Worm (Caenorhabditis elegans) whole organism, late embryonic: ENCODE results near the gene scvp-1.

Source experiments
- F13H6.1 ChIP-seq: sonication (generic microtip); optimal IDR thresholded peaks from 2 replicates; lab custom pipeline; 2016; ENCODE audit warnings: missing genetic modification characterization, missing compliant biosample characterization
- K09A11.1 ChIP-seq: sonication (generic microtip); optimal IDR thresholded peaks from 2 replicates; lab custom pipeline; 2017; ENCODE audit warnings: antibody characterized with exemption, mild to moderate bottlenecking, missing genetic modification characterization, missing compliant biosample characterization; ENCODE audit not compliant: insufficient read depth
- ceh-18 ChIP-seq: sonication (generic microtip); optimal IDR thresholded peaks from 2 replicates; lab custom pipeline; 2016; ENCODE audit warnings: missing genetic modification characterization, missing compliant biosample characterization
- ceh-2 ChIP-seq: sonication (generic microtip); optimal IDR thresholded peaks from 2 replicates; lab custom pipeline; 2016; ENCODE audit warnings: missing genotype, missing genetic modification characterization, missing compliant biosample characterization
- ceh-24 ChIP-seq: sonication (generic microtip); optimal IDR thresholded peaks from 2 replicates; lab custom pipeline; 2016; ENCODE audit warnings: mild to moderate bottlenecking, missing genetic modification characterization, missing compliant biosample characterization
- ceh-30 ChIP-seq: fragments of 150-350 bp; optimal IDR thresholded peaks from 2 replicates; lab custom pipeline; 2014; ENCODE audit warnings: missing biosample characterization, missing genetic modification characterization
- ceh-31 ChIP-seq: sonication (generic microtip); optimal IDR thresholded peaks from 2 replicates; lab custom pipeline; 2016; ENCODE audit warnings: missing genetic modification characterization, missing compliant biosample characterization
- ceh-34 ChIP-seq: sonication (generic microtip); optimal IDR thresholded peaks from 2 replicates; lab custom pipeline; 2016; ENCODE audit warnings: mild to moderate bottlenecking, missing genetic modification characterization, missing compliant biosample characterization
- ceh-45 ChIP-seq: fragments of 200-800 bp; sonication (Bioruptor generic); IDR thresholded peaks from 2 replicates; pipeline ENCODE4 v1.3.6; 2022; ENCODE audit warnings: missing genetic modification reagents, missing genetic modification characterization, missing compliant biosample characterization
- ceh-9 ChIP-seq: sonication (generic microtip); optimal IDR thresholded peaks from 2 replicates; lab custom pipeline; 2016; ENCODE audit warnings: mild to moderate bottlenecking, missing genetic modification characterization, inconsistent platforms, missing compliant biosample characterization
- che-1 ChIP-seq: sonication (generic microtip); optimal IDR thresholded peaks from 2 replicates; lab custom pipeline; 2016; ENCODE audit warnings: mild to moderate bottlenecking, missing genetic modification characterization, missing compliant biosample characterization
- ets-4 ChIP-seq: sonication (generic microtip); optimal IDR thresholded peaks from 2 replicates; lab custom pipeline; 2016; ENCODE audit warnings: missing genetic modification characterization, missing compliant biosample characterization
- eyg-1 ChIP-seq: sonication (generic microtip); optimal IDR thresholded peaks from 2 replicates; lab custom pipeline; 2016; ENCODE audit warnings: missing genotype, missing genetic modification characterization, missing compliant biosample characterization
- fax-1 ChIP-seq: sonication (generic microtip); optimal IDR thresholded peaks from 2 replicates; lab custom pipeline; 2016; ENCODE audit warnings: missing genotype, missing genetic modification characterization, missing compliant biosample characterization
- fkh-10 ChIP-seq: fragments of 150-350 bp; optimal IDR thresholded peaks from 2 replicates; lab custom pipeline; 2014; ENCODE audit warnings: missing biosample characterization, missing genetic modification reagents, missing genetic modification characterization
- fkh-6 ChIP-seq: sonication (generic microtip); optimal IDR thresholded peaks from 2 replicates; lab custom pipeline; 2016; ENCODE audit warnings: missing genetic modification characterization, missing compliant biosample characterization
- hlh-13 ChIP-seq: fragments of 200-800 bp; sonication (Bioruptor generic); optimal IDR thresholded peaks from 2 replicates; lab custom pipeline; 2018; ENCODE audit warnings: mild to moderate bottlenecking, missing genetic modification characterization, missing compliant biosample characterization
- hlh-8 ChIP-seq: sonication (generic microtip); optimal IDR thresholded peaks from 2 replicates; lab custom pipeline; 2016; ENCODE audit warnings: missing genotype, missing genetic modification characterization, missing compliant biosample characterization
- lim-6 ChIP-seq: sonication (generic microtip); optimal IDR thresholded peaks from 2 replicates; lab custom pipeline; 2016; ENCODE audit warnings: missing genetic modification characterization, missing compliant biosample characterization
- madf-2 ChIP-seq: sonication (generic microtip); optimal IDR thresholded peaks from 2 replicates; lab custom pipeline; 2017; ENCODE audit warnings: missing genetic modification characterization, missing compliant biosample characterization
- mec-3 ChIP-seq: sonication (generic microtip); optimal IDR thresholded peaks from 2 replicates; lab custom pipeline; 2016; ENCODE audit warnings: borderline replicate concordance, missing genetic modification characterization, missing compliant biosample characterization
- nhr-11 ChIP-seq: fragments of 150-350 bp; optimal IDR thresholded peaks from 2 replicates; lab custom pipeline; 2014; ENCODE audit warnings: missing biosample characterization, missing genetic modification characterization
- nhr-232 ChIP-seq: sonication (generic microtip); optimal IDR thresholded peaks from 2 replicates; lab custom pipeline; 2016; ENCODE audit warnings: missing genetic modification characterization, missing compliant biosample characterization
- npax-4 ChIP-seq: sonication (generic microtip); optimal IDR thresholded peaks from 2 replicates; lab custom pipeline; 2016; ENCODE audit warnings: missing genetic modification characterization, missing compliant biosample characterization
- odd-2 ChIP-seq: sonication (generic microtip); optimal IDR thresholded peaks from 2 replicates; lab custom pipeline; 2017; ENCODE audit warnings: antibody characterized with exemption, mild to moderate bottlenecking, missing genetic modification characterization, missing compliant biosample characterization
- pag-3 ChIP-seq: sonication (generic microtip); optimal IDR thresholded peaks from 2 replicates; lab custom pipeline; 2016; ENCODE audit warnings: missing compliant biosample characterization, missing genetic modification characterization, borderline replicate concordance
- pha-4 ChIP-seq: fragments of 150-350 bp; optimal IDR thresholded peaks from 2 replicates; lab custom pipeline; 2018; ENCODE audit warnings: missing biosample characterization, missing genetic modification reagents, missing genetic modification characterization
- pqm-1 ChIP-seq: sonication (generic microtip); optimal IDR thresholded peaks from 2 replicates; lab custom pipeline; 2016; ENCODE audit warnings: missing genetic modification characterization, missing compliant biosample characterization
- pros-1 ChIP-seq: fragments of 150-350 bp; optimal IDR thresholded peaks from 2 replicates; lab custom pipeline; 2014; ENCODE audit warnings: missing biosample characterization, missing genetic modification reagents, missing genetic modification characterization
- sdc-2 ChIP-seq: sonication (generic microtip); optimal IDR thresholded peaks from 2 replicates; lab custom pipeline; 2016; ENCODE audit warnings: missing genotype, missing genetic modification characterization, missing compliant biosample characterization
- sox-2 ChIP-seq: fragments of 200-800 bp; sonication (Bioruptor generic); IDR thresholded peaks from 2 replicates; pipeline ENCODE4 v1.3.6; 2022; ENCODE audit warnings: missing genetic modification reagents, missing genetic modification characterization, missing compliant biosample characterization
- sox-4 ChIP-seq: sonication (generic microtip); optimal IDR thresholded peaks from 2 replicates; lab custom pipeline; 2017; ENCODE audit warnings: mild to moderate bottlenecking, missing genetic modification characterization, inconsistent platforms, missing compliant biosample characterization
- syd-9 ChIP-seq: sonication (generic microtip); optimal IDR thresholded peaks from 2 replicates; lab custom pipeline; 2016; ENCODE audit warnings: mild to moderate bottlenecking, missing genetic modification characterization, moderate library complexity, missing compliant biosample characterization
- tbx-2 ChIP-seq: sonication (generic microtip); optimal IDR thresholded peaks from 2 replicates; lab custom pipeline; 2016; ENCODE audit warnings: missing genetic modification characterization, missing compliant biosample characterization
- tbx-7 ChIP-seq: sonication (generic microtip); optimal IDR thresholded peaks from 2 replicates; lab custom pipeline; 2016; ENCODE audit warnings: missing genotype, missing genetic modification characterization, missing compliant biosample characterization
- ttx-3 ChIP-seq: sonication (generic microtip); optimal IDR thresholded peaks from 2 replicates; lab custom pipeline; 2016; ENCODE audit warnings: missing genetic modification reagents, missing genetic modification characterization, missing compliant biosample characterization
- unc-3 ChIP-seq, 2 experiments: fragments of 200-800 bp in 1 of 2; sonication (Bioruptor generic) in 1 of 2; sonication (generic microtip) in 1 of 2; conservative IDR thresholded peaks in 1 of 2; optimal IDR thresholded peaks in 1 of 2; 2 replicates each; pipeline versions ENCODE4 v1.3.6 to Lab custom; 2016 to 2022; ENCODE audit warnings: missing compliant biosample characterization in 2 of 2, missing genetic modification characterization in 2 of 2, missing genetic modification reagents in 1 of 2
- unc-86 ChIP-seq: sonication (generic microtip); optimal IDR thresholded peaks from 2 replicates; lab custom pipeline; 2016; ENCODE audit warnings: missing genetic modification characterization, missing compliant biosample characterization
- ztf-16 ChIP-seq: sonication (generic microtip); optimal IDR thresholded peaks from 2 replicates; lab custom pipeline; 2017; ENCODE audit warnings: missing genetic modification characterization, missing compliant biosample characterization

The scvp-1 gene

ce11 chrV:10897172-10897571 is 33.9 kb downstream of the scvp-1 start (continued):
- TF ChIP-seq ceh-30 (tag; lab: Kevin White, UChicago) (peak; percentile 83), ceh-34 (tag; lab: Kevin White, UChicago) (peak; percentile 89), hlh-13 (GFP tag; lab: Kevin White, UChicago) (no peak), ceh-45 (GFP tag; lab: Robert Waterston, UW) (peak; percentile 47; the same call in 1 of the 2 replicates), ztf-16 (tag; lab: Kevin White, UChicago) (peak; percentile 68), fkh-10 (GFP tag; lab: Kevin White, UChicago) (peak; percentile 17), tbx-7 (tag; lab: Kevin White, UChicago) (peak; percentile 26), ceh-31 (tag; lab: Kevin White, UChicago) (peak; percentile 90), madf-2 (tag; lab: Kevin White, UChicago) (peak; percentile 79), syd-9 (tag; lab: Kevin White, UChicago) (peak; percentile 47), pqm-1 (tag; lab: Kevin White, UChicago) (peak; percentile 51), tbx-2 (tag; lab: Kevin White, UChicago) (peak; percentile 92), fkh-6 (peak; percentile 40), unc-86 (tag; lab: Kevin White, UChicago) (peak; percentile 74), nhr-11 (tag; lab: Kevin White, UChicago) (peak; percentile 7), F13H6.1 (tag; lab: Kevin White, UChicago) (peak; percentile 66), npax-4 (no peak)

DNA sequence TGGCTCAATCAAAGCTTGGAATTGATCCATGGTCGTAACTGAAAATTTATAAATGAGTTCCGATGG is 34.1 kb downstream of the scvp-1 start, which contains the start of gene sec-61.G:
sec-61.G (minus strand) TSS at position 38 of the 66 bp plus-strand sequence.
- TF ChIP-seq mec-3 (tag; lab: Kevin White, UChicago) (no peak), F13H6.1 (tag; lab: Kevin White, UChicago) (no peak), sox-4 (tag; lab: Kevin White, UChicago) (no peak), che-1 (tag; lab: Kevin White, UChicago) (no peak), syd-9 (tag; lab: Kevin White, UChicago) (no peak), fkh-10 (GFP tag; lab: Kevin White, UChicago) (no peak), ceh-24 (tag; lab: Kevin White, UChicago) (no peak), pag-3 (no peak), sox-2 (GFP tag; lab: Robert Waterston, UW) (no peak), unc-3 (GFP tag; conservative IDR thresholded peaks at IDR 0.05; lab: Robert Waterston, UW) (no peak), unc-3 (tag; optimal IDR thresholded peaks at IDR 0.05; lab: Kevin White, UChicago) (no peak), pros-1 (tag; lab: Kevin White, UChicago) (no peak), fax-1 (tag; lab: Kevin White, UChicago) (no peak), ttx-3 (no peak), ceh-9 (no peak), fkh-6 (no peak), pha-4 (no peak), tbx-2 (tag; lab: Kevin White, UChicago) (no peak)

DNA sequence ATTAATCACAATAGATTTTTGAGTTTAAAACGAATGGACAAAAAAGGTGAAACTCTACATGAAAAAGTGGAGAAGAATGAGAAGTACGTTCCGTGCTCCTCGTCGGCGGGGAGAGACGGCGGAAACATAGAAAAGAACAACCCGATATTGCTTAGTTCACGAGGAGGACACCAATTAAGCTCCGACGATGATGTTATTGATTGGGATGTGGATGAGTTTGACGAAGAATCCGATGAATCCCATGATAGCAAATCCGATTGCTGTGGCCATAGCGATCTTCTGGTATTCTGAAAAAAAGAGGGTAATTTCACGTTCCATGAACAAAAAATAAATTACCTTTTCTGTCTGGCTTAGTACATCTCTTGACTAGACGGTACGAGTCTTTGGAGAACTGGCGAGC is 34.4 kb downstream of the scvp-1 start:
- TF ChIP-seq ceh-18 (tag; lab: Kevin White, UChicago): no peak
- no peak for TF ChIP-seq hlh-8 (tag; lab: Kevin White, UChicago)
- TF ChIP-seq K09A11.1 (tag; lab: Kevin White, UChicago): no peak
- TF ChIP-seq ceh-2 (tag; lab: Kevin White, UChicago): no peak
- no peak for TF ChIP-seq tbx-2 (tag; lab: Kevin White, UChicago)
- no peak for TF ChIP-seq sdc-2 (tag; lab: Kevin White, UChicago)

- TF ChIP-seq nhr-232 (no peak), odd-2 (tag; lab: Kevin White, UChicago) (no peak), eyg-1 (tag; lab: Kevin White, UChicago) (no peak), ets-4 (tag; lab: Kevin White, UChicago) (no peak), lim-6 (tag; lab: Kevin White, UChicago) (no peak), ceh-9 (no peak), ceh-2 (tag; lab: Kevin White, UChicago) (no peak), ceh-45 (GFP tag; lab: Robert Waterston, UW) (no peak)
These were observed 34.8 kb downstream of the scvp-1 start, which contains the start of gene F32D8.13 for ce11 chrV:10896295-10896694. Gene F32D8.13 (minus strand): TSS chrV:10896543.
